Fruit fly (Drosophila melanogaster) whole organism, embryonic: Measurements from ENCODE around the gene Polr2D.

ENCODE experiments used
- Aef1 ChIP-seq: fragments of 200-800 bp; sonication (Bioruptor generic); IDR thresholded peaks from 3 replicates; pipeline ENCODE4 v1.3.6; 2022; ENCODE audit warnings: missing biosample characterization, missing genetic modification characterization
- Awh ChIP-seq: fragments of 200-800 bp; sonication (Bioruptor generic); IDR thresholded peaks from 2 replicates; pipeline ENCODE4, ENCODE4 v1.3.6; 2022; ENCODE audit warnings: missing biosample characterization, missing genetic modification characterization
- CG10959 ChIP-seq: fragments of 200-800 bp; sonication (Bioruptor generic); IDR thresholded peaks from 2 replicates; pipeline ENCODE4 v1.3.6; 2022; ENCODE audit warnings: missing biosample characterization, missing genetic modification characterization
- CG16863 ChIP-seq: fragments of 200-800 bp; sonication (Bioruptor generic); optimal IDR thresholded peaks from 3 replicates; lab custom pipeline; 2016; ENCODE audit warnings: missing biosample characterization, missing genetic modification characterization
- CG17359 ChIP-seq: fragments of 200-800 bp; sonication (Bioruptor generic); optimal IDR thresholded peaks from 3 replicates; lab custom pipeline; 2018; ENCODE audit warnings: missing biosample characterization, mild to moderate bottlenecking, missing genetic modification characterization, moderate library complexity
- CG17361 ChIP-seq: fragments of 200-800 bp; sonication (Bioruptor generic); IDR thresholded peaks from 3 replicates; pipeline ENCODE4 v1.3.6; 2022; ENCODE audit warnings: missing biosample characterization, missing genetic modification characterization
- CG17829 ChIP-seq: fragments of 200-800 bp; optimal IDR thresholded peaks from 2 replicates; lab custom pipeline; 2019; ENCODE audit warnings: missing biosample characterization, mild to moderate bottlenecking, missing genetic modification characterization, moderate library complexity
- CG2116 ChIP-seq: fragments of 200-800 bp; sonication (Bioruptor generic); optimal IDR thresholded peaks from 3 replicates; lab custom pipeline; 2018; ENCODE audit warnings: missing biosample characterization, mild to moderate bottlenecking, missing genetic modification characterization
- CG2199 ChIP-seq: fragments of 200-800 bp; sonication (Bioruptor generic); IDR thresholded peaks from 3 replicates; pipeline ENCODE4 v1.3.6; 2022; ENCODE audit warnings: missing biosample characterization, missing genetic modification characterization
- CG31365 ChIP-seq: fragments of 200-800 bp; sonication (Bioruptor generic); optimal IDR thresholded peaks from 2 replicates; lab custom pipeline; 2018; ENCODE audit warnings: missing biosample characterization, mild to moderate bottlenecking, missing genetic modification characterization
- CG31441 ChIP-seq: fragments of 200-800 bp; sonication (Bioruptor generic); IDR thresholded peaks from 2 replicates; pipeline ENCODE4 v1.3.6; 2022; ENCODE audit warnings: missing biosample characterization, missing genetic modification characterization
- CG32532 ChIP-seq: fragments of 200-800 bp; sonication (Bioruptor generic); IDR thresholded peaks from 2 replicates; pipeline ENCODE4 v1.3.6; 2022; ENCODE audit warnings: missing biosample characterization, missing genetic modification characterization
- CG4328 ChIP-seq: fragments of 200-800 bp; sonication (Bioruptor generic); optimal IDR thresholded peaks from 3 replicates; lab custom pipeline; 2017; ENCODE audit warnings: missing biosample characterization, missing genetic modification reagents, missing genetic modification characterization
- CG8924 ChIP-seq: fragments of 200-800 bp; optimal IDR thresholded peaks from 3 replicates; lab custom pipeline; 2019; ENCODE audit warnings: missing biosample characterization, mild to moderate bottlenecking, missing genetic modification characterization, moderate library complexity
- CG9876 ChIP-seq: fragments of 200-800 bp; sonication (Bioruptor generic); optimal IDR thresholded peaks from 2 replicates; lab custom pipeline; 2016; ENCODE audit warnings: missing biosample characterization, missing genetic modification characterization
- CTCF ChIP-seq: fragments of 200-800 bp; sonication (Bioruptor generic); optimal IDR thresholded peaks from 2 replicates; lab custom pipeline; 2017; ENCODE audit warnings: missing biosample characterization, mild to moderate bottlenecking, missing genetic modification characterization, moderate library complexity
- Gsc ChIP-seq: fragments of 200-800 bp; sonication (Bioruptor generic); IDR thresholded peaks from 2 replicates; pipeline ENCODE4 v1.3.6; 2022; ENCODE audit warnings: missing biosample characterization, missing genetic modification characterization
- H15 ChIP-seq: fragments of 200-800 bp; sonication (Bioruptor generic); IDR thresholded peaks from 3 replicates; pipeline ENCODE4 v1.3.6; 2022; ENCODE audit warnings: missing biosample characterization, missing genetic modification characterization
- H2.0 ChIP-seq: fragments of 200-800 bp; sonication (Bioruptor generic); IDR thresholded peaks from 2 replicates; pipeline ENCODE4 v1.3.6; 2022; ENCODE audit warnings: missing biosample characterization, missing genetic modification characterization
- Hsf ChIP-seq: fragments of 200-800 bp; sonication (Bioruptor generic); optimal IDR thresholded peaks from 3 replicates; lab custom pipeline; 2016; ENCODE audit warnings: missing biosample characterization, missing genetic modification characterization
- Med ChIP-seq: fragments of 200-800 bp; sonication (Bioruptor generic); peaks from one replicate; lab custom pipeline; 2016; ENCODE audit warnings: missing biosample characterization, missing genetic modification characterization, mild to moderate bottlenecking, inconsistent platforms, moderate library complexity
- Myb ChIP-seq: fragments of 200-800 bp; sonication (Bioruptor generic); optimal IDR thresholded peaks from 2 replicates; lab custom pipeline; 2016; ENCODE audit warnings: missing biosample characterization, missing genetic modification characterization
- NC2β ChIP-seq: fragments of 200-800 bp; sonication (Bioruptor generic); optimal IDR thresholded peaks from 2 replicates; lab custom pipeline; 2016; ENCODE audit warnings: missing biosample characterization, missing genetic modification characterization
- Side ChIP-seq: fragments of 200-800 bp; sonication (Bioruptor generic); optimal IDR thresholded peaks from 2 replicates; lab custom pipeline; 2016; ENCODE audit warnings: missing biosample characterization, missing genetic modification characterization
- Sry-δ ChIP-seq: fragments of 200-800 bp; sonication (Bioruptor generic); optimal IDR thresholded peaks from 2 replicates; lab custom pipeline; 2016; ENCODE audit warnings: missing biosample characterization, missing genetic modification characterization
- Usf ChIP-seq: fragments of 200-800 bp; sonication (Bioruptor generic); optimal IDR thresholded peaks from 2 replicates; lab custom pipeline; 2017; ENCODE audit warnings: missing genotype, missing biosample characterization, missing genetic modification characterization
- Vsx1 ChIP-seq: fragments of 200-800 bp; sonication (Bioruptor generic); optimal IDR thresholded peaks from 2 replicates; lab custom pipeline; 2017; ENCODE audit warnings: missing biosample characterization, mild to moderate bottlenecking, missing genetic modification characterization, missing genetic modification reagents
- caup ChIP-seq: fragments of 200-800 bp; sonication (Bioruptor generic); optimal IDR thresholded peaks from 3 replicates; lab custom pipeline; 2017; ENCODE audit warnings: missing biosample characterization, mild to moderate bottlenecking, missing genetic modification characterization, moderate library complexity; ENCODE audit not compliant: severe bottlenecking
- chif ChIP-seq, 2 experiments: fragments of 200-800 bp; sonication (Bioruptor generic); optimal IDR thresholded peaks; 3 replicates each; lab custom pipeline; 2016; ENCODE audit warnings: missing biosample characterization in 2 of 2, missing genetic modification characterization in 2 of 2
- ci ChIP-seq: fragments of 200-800 bp; sonication (Bioruptor generic); IDR thresholded peaks from 3 replicates; pipeline ENCODE4 v1.3.6; 2022; ENCODE audit warnings: missing biosample characterization, missing genetic modification characterization
- crol ChIP-seq: fragments of 200-800 bp; sonication (Bioruptor generic); IDR thresholded peaks from 2 replicates; pipeline ENCODE4 v1.3.6; 2022; ENCODE audit warnings: missing biosample characterization, missing genetic modification characterization
- cwo ChIP-seq: fragments of 200-800 bp; sonication (Bioruptor generic); optimal IDR thresholded peaks from 3 replicates; lab custom pipeline; 2017; ENCODE audit warnings: missing biosample characterization, missing genetic modification characterization, mild to moderate bottlenecking, moderate library complexity, missing genetic modification reagents
- disco-r ChIP-seq: fragments of 200-800 bp; sonication (Bioruptor generic); optimal IDR thresholded peaks from 2 replicates; lab custom pipeline; 2016; ENCODE audit warnings: missing biosample characterization, missing genetic modification characterization
- dm ChIP-seq: fragments of 200-800 bp; sonication (Bioruptor generic); optimal IDR thresholded peaks from 3 replicates; lab custom pipeline; 2016; ENCODE audit warnings: missing biosample characterization, missing genetic modification characterization
- dysf ChIP-seq: fragments of 200-800 bp; sonication (Bioruptor generic); IDR thresholded peaks from 3 replicates; pipeline ENCODE4 v1.3.6; 2022; ENCODE audit warnings: missing biosample characterization, missing genetic modification characterization
- fd96Cb ChIP-seq: fragments of 200-800 bp; sonication (Bioruptor generic); optimal IDR thresholded peaks from 2 replicates; lab custom pipeline; 2018; ENCODE audit warnings: missing biosample characterization, mild to moderate bottlenecking, missing genetic modification characterization, moderate library complexity
- klu ChIP-seq: fragments of 200-800 bp; sonication (Bioruptor generic); IDR thresholded peaks from 2 replicates; pipeline ENCODE4 v1.3.6; 2022; ENCODE audit warnings: missing biosample characterization, missing genetic modification characterization
- lov ChIP-seq, 2 experiments: fragments of 200-800 bp in 1 of 2; fragments of >200 bp in 1 of 2; sonication (Bioruptor generic) in 1 of 2; IDR thresholded peaks in 1 of 2; optimal IDR thresholded peaks in 1 of 2; 2 replicates in 1 of 2; 3 replicates in 1 of 2; pipeline versions ENCODE4 v1.3.6 to Lab custom; 2017 to 2022; ENCODE audit warnings: missing biosample characterization in 1 of 2, missing genetic modification characterization in 1 of 2
- mld ChIP-seq: fragments of 200-800 bp; sonication (Bioruptor generic); IDR thresholded peaks from 3 replicates; pipeline ENCODE4 v1.3.6; 2022; ENCODE audit warnings: missing biosample characterization, missing genetic modification characterization; ENCODE audit not compliant: partially characterized antibody
- phol ChIP-seq: fragments of 200-800 bp; sonication (Bioruptor generic); optimal IDR thresholded peaks from 3 replicates; lab custom pipeline; 2018; ENCODE audit warnings: missing biosample characterization, mild to moderate bottlenecking, missing genetic modification characterization, moderate library complexity
- sc ChIP-seq, 3 experiments: fragments of >200 bp in 2 of 3; fragments of 200-800 bp in 1 of 3; sonication (Bioruptor generic) in 1 of 3; optimal IDR thresholded peaks; 2 replicates in 2 of 3; 3 replicates in 1 of 3; lab custom pipeline; 2017; ENCODE audit warnings: mild to moderate bottlenecking in 1 of 3, missing biosample characterization in 1 of 3, missing genetic modification characterization in 1 of 3, missing genetic modification reagents in 1 of 3
- sd ChIP-seq: fragments of 200-800 bp; sonication (Bioruptor generic); optimal IDR thresholded peaks from 3 replicates; lab custom pipeline; 2018; ENCODE audit warnings: missing biosample characterization, mild to moderate bottlenecking, missing genetic modification characterization, moderate library complexity
- sens ChIP-seq: fragments of 200-800 bp; sonication (Bioruptor generic); peaks from one replicate; lab custom pipeline; 2016; ENCODE audit warnings: missing biosample characterization, missing genetic modification characterization
- sna ChIP-seq: fragments of 200-800 bp; sonication (Bioruptor generic); IDR thresholded peaks from 2 replicates; pipeline ENCODE4 v1.3.6; 2022; ENCODE audit warnings: missing biosample characterization, missing genetic modification characterization; ENCODE audit not compliant: partially characterized antibody
- tap ChIP-seq: fragments of 200-800 bp; optimal IDR thresholded peaks from 3 replicates; lab custom pipeline; 2019; ENCODE audit warnings: missing biosample characterization, mild to moderate bottlenecking, missing genetic modification characterization, moderate library complexity
- tll ChIP-seq, 2 experiments: fragments of 200-800 bp in 1 of 2; fragments of >200 bp in 1 of 2; sonication (Bioruptor generic) in 1 of 2; optimal IDR thresholded peaks; 2 replicates each; lab custom pipeline; 2017 to 2019; ENCODE audit warnings: missing biosample characterization in 2 of 2, missing genetic modification characterization in 2 of 2, mild to moderate bottlenecking in 1 of 2, moderate library complexity in 1 of 2
- z ChIP-seq: fragments of 200-800 bp; sonication (Bioruptor generic); IDR thresholded peaks from 3 replicates; pipeline ENCODE4 v1.3.6; 2022; ENCODE audit warnings: missing biosample characterization, missing genetic modification characterization

Polr2D gene

DNA sequence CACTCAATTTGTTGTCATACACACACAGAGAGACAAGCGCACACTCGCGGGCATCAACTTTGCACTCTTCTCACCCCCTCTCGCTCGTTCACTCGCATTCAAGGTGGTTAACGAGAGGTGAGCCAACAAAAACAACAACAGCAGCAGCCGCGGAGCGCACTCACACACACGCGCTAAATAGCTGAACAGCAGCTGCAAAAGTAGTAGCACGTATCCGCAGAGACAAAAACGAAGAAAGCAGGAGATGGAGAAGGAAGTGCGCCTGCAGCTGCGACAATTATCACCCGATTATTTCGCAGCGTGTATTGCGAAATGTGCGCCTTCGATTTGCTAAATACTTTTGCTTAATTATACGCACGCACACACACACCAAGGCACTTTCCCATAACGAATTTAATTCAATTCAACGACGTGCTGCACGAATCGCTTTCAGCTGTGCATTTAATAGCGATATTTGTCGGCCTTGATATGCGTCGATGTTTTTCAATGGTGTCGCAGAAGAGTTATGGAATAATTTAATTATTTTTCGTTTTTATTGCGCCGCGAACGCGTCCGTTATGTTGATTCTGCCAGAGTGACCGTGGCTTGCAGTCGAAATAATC is 43.1 kb upstream of the Polr2D start (continued):
- TF ChIP-seq ci (GFP tag; lab: Robert Waterston, UW), result peak; percentile 65; the same call in 2 of the 3 replicates
- TF ChIP-seq CG17359, result peak; percentile 3
- TF ChIP-seq Awh (GFP tag; lab: Robert Waterston, UW), result peak; percentile 58; the same call in 1 of the 2 replicates
- TF ChIP-seq crol (GFP tag; lab: Robert Waterston, UW), result peak; percentile 96
- peak; percentile 76; the same call in 2 of the 3 replicates for TF ChIP-seq CG2199
- TF ChIP-seq caup, result peak; percentile 60
- no peak for TF ChIP-seq CG31365 (tag; lab: Kevin White, UChicago)
- TF ChIP-seq Side (GFP tag; lab: Kevin White, UChicago), result peak; percentile 35
- no peak for TF ChIP-seq NC2β (GFP tag; lab: Kevin White, UChicago)
- no peak for TF ChIP-seq lov (optimal IDR thresholded peaks at IDR 0.05; lab: Kevin White, UChicago)
- no peak for TF ChIP-seq lov (GFP tag; IDR thresholded peaks at IDR 0.05; lab: Robert Waterston, UW)

DNA sequence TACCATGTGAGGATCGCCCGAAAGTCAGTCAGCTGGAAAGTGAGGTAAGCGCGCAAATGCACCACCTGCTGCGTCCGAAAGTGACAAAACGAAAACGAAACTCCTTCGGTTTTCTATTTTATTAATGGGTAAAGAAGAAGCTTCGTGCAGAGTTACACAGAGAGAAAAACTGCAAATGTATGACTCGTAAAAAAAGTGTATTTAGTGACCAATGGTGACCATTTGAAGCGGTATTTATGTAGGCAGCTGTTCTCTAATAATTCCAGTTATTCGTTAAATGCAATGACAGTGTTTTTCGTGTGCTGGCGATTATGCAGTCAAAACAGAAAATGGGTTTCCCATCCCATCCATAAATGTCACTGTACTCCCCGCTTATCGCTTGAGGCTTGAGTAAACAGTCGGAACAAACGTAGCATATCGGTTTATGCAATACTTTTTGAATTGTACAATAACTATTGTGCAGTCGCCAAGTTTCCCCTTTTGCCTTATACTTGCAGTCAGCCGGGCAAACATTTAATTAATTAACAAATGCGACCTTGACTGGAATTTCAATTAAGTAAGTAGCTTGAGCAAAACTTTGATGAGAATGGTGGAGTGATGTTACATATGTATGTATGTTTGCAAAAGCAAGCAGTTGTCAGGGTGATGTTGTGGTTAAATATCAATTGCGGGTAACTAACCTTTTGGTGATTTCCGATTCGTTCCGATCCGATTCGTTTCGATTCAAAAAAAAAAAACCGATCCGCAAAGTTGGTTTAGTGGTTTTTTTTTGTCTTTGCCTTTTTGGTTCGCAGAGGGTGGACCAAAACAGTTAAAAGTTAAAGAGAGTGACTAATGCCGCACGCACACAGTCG is 42.4 kb upstream of the Polr2D start:
- TF ChIP-seq Usf (GFP tag; lab: Kevin White, UChicago), result no peak
- TF ChIP-seq klu, result no peak
- no peak for TF ChIP-seq fd96Cb (tag; lab: Kevin White, UChicago)
- TF ChIP-seq CG17829 (tag; lab: Kevin White, UChicago), result no peak
- TF ChIP-seq CG9876 (GFP tag; lab: Kevin White, UChicago), result no peak
- no peak for TF ChIP-seq sd (tag; lab: Kevin White, UChicago)
- peak in 1 of 2 experiments; percentile 3 for TF ChIP-seq chif (GFP tag; optimal IDR thresholded peaks at IDR 0.05; lab: Kevin White, UChicago)
- TF ChIP-seq CG4328 (GFP tag; lab: Kevin White, UChicago), result no peak
- no peak for TF ChIP-seq Sry-δ (GFP tag; lab: Kevin White, UChicago)
- no peak for TF ChIP-seq CG32532
- TF ChIP-seq CG8924 (tag; lab: Kevin White, UChicago), result peak; percentile 12
- TF ChIP-seq Med (GFP tag; lab: Kevin White, UChicago), result peak; percentile 70
- TF ChIP-seq dm (GFP tag; lab: Kevin White, UChicago), result no peak
- no peak for TF ChIP-seq z
- TF ChIP-seq H2.0, result no peak
- no peak for TF ChIP-seq cwo (GFP tag; lab: Kevin White, UChicago)
- TF ChIP-seq Hsf, result no peak
- TF ChIP-seq disco-r (GFP tag; lab: Kevin White, UChicago), result no peak
- TF ChIP-seq tll (GFP tag; optimal IDR thresholded peaks at IDR 0.05; lab: Kevin White, UChicago), result no peak
- TF ChIP-seq CG16863, result no peak
- TF ChIP-seq sc (optimal IDR thresholded peaks at IDR 0.05; lab: Kevin White, UChicago), result no peak
- no peak for TF ChIP-seq sc (GFP tag; optimal IDR thresholded peaks at IDR 0.05; lab: Kevin White, UChicago)
- peak; percentile 91 for TF ChIP-seq sens
- no peak for TF ChIP-seq Aef1 (GFP tag; lab: Robert Waterston, UW)
- TF ChIP-seq tap, result no peak
- 0 out of 3 replicates have a peak, but pooled peaks have one; percentile 36 for TF ChIP-seq H15 (GFP tag; lab: Robert Waterston, UW)
- no peak for TF ChIP-seq Myb (GFP tag; lab: Kevin White, UChicago)
- TF ChIP-seq Vsx1, result no peak
- TF ChIP-seq CG31441 (GFP tag; lab: Robert Waterston, UW), result 0 out of 2 replicates have a peak, but pooled peaks have one; percentile 29
- no peak for TF ChIP-seq Gsc (GFP tag; lab: Robert Waterston, UW)
- TF ChIP-seq dysf (GFP tag; lab: Robert Waterston, UW), result no peak
- peak; percentile 9 for TF ChIP-seq phol (tag; lab: Kevin White, UChicago)
- no peak for TF ChIP-seq CG2116 (GFP tag; lab: Kevin White, UChicago)
- TF ChIP-seq sna (GFP tag; lab: Robert Waterston, UW), result no peak
- TF ChIP-seq CG17361 (GFP tag; lab: Robert Waterston, UW), result 0 out of 3 replicates have a peak, but pooled peaks have one; percentile 16
- no peak for TF ChIP-seq CG10959 (GFP tag; lab: Robert Waterston, UW)
- TF ChIP-seq mld (GFP tag; lab: Robert Waterston, UW), result no peak
- no peak for TF ChIP-seq CTCF
